Fruit fly (Drosophila melanogaster): ENCODE results near the gene myd.

Gene myd

DNA sequence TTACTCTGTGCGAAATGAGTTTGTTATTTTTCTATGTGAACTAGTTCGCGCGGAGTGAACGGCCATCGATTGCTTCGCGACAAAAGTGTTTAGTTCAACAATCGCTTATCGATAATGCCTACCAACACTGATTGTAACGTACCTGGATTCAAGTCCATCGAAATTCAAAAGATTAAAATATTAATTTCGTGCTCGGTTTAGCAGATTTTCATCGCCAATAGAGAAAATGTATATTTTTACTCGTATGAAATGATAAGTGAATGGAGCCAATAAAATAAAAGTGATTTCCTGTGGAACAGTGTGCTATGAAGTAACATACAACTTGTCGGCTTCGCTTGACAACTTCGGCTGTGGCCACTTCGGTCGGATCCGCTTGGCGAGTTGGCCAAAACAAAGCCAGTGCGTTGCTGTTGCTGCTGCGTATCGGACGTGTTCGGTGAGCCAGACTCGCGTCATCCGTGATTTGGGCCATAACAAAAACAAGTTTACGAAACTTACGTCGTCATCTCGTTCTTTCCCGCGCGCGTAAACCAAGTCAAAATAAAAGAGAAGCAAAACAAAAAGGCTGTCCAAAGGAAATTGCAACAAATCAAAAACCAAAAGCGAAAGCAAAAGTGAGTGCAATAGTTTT, at the start of gene myd, which contains the start of gene CG5555 (continued):
- TF ChIP-seq dpn (GFP tag; optimal IDR thresholded peaks at IDR 0.05) (peak; percentile 40 to 50), sug (tag; optimal IDR thresholded peaks at IDR 0.05) (no peak), Nf-YA (GFP tag; IDR thresholded peaks at IDR 0.05) (no peak), CG18476 (GFP tag; optimal IDR thresholded peaks at IDR 0.05) (no peak), dysf (GFP tag; IDR thresholded peaks at IDR 0.05) (peak; percentile 48; the same call in 2 of the 3 replicates), tgo (GFP tag; IDR thresholded peaks at IDR 0.05) (peak; percentile 35; the same call in 2 of the 3 replicates), Deaf1 (tag; optimal IDR thresholded peaks at IDR 0.05) (peak; percentile 98), CG6654 (GFP tag; optimal IDR thresholded peaks at IDR 0.05) (no peak), CG9437 (GFP tag; optimal IDR thresholded peaks at IDR 0.05) (no peak), CG17361 (GFP tag; IDR thresholded peaks at IDR 0.05) (0 out of 3 replicates have a peak, but pooled peaks have one; percentile 27), kni (GFP tag; optimal IDR thresholded peaks at IDR 0.05) (peak; percentile 3), Hr39 (optimal IDR thresholded peaks at IDR 0.05) (no peak), CG8359 (GFP tag; optimal IDR thresholded peaks at IDR 0.05; ENCODE audit: borderline replicate concordance) (no peak), CG16863 (GFP tag; optimal IDR thresholded peaks at IDR 0.05) (no peak), pzg (GFP tag; optimal IDR thresholded peaks at IDR 0.05) (peak; percentile 60), Hr78 (GFP tag; optimal IDR thresholded peaks at IDR 0.05) (no peak), maf-S (GFP tag; optimal IDR thresholded peaks at IDR 0.05) (peak; percentile 36), dmrt11E (tag; optimal IDR thresholded peaks at IDR 0.05) (no peak), Sry-β (GFP tag; optimal IDR thresholded peaks at IDR 0.05) (no peak), ranshi (GFP tag; IDR thresholded peaks at IDR 0.05) (peak; percentile 30; the same call in 1 of the 2 replicates), Gug (GFP tag; IDR thresholded peaks at IDR 0.05) (no peak), Mad (GFP tag; optimal IDR thresholded peaks at IDR 0.05) (peak; percentile 18), Dbx (GFP tag; IDR thresholded peaks at IDR 0.05) (no peak), NFAT (GFP tag; IDR thresholded peaks at IDR 0.05) (0 out of 2 replicates have a peak, but pooled peaks have one; percentile 48), lmd (GFP tag; IDR thresholded peaks at IDR 0.05) (peak; percentile 37; the same call in 1 of the 2 replicates), Mrtf (GFP tag; IDR thresholded peaks at IDR 0.05) (no peak), ttk (GFP tag; IDR thresholded peaks at IDR 0.05) (no peak), wor (GFP tag; IDR thresholded peaks at IDR 0.05) (no peak), CG32532 (GFP tag; IDR thresholded peaks at IDR 0.05) (peak; percentile 70), CG1602 (GFP tag; optimal IDR thresholded peaks at IDR 0.05) (no peak), Asciz (GFP tag; optimal IDR thresholded peaks at IDR 0.05) (no peak), ara (GFP tag; IDR thresholded peaks at IDR 0.05) (peak; percentile 52; the same call in 1 of the 2 replicates), eyg (GFP tag; optimal IDR thresholded peaks at IDR 0.05) (peak; percentile 45), nau (GFP tag; optimal IDR thresholded peaks at IDR 0.05) (no peak), ci (GFP tag; IDR thresholded peaks at IDR 0.05) (peak; percentile 59; the same call in 1 of the 3 replicates), Ets97D (GFP tag; optimal IDR thresholded peaks at IDR 0.05) (peak; percentile 71), hb (GFP tag; IDR thresholded peaks at IDR 0.05; ENCODE audit: partially characterized antibody) (peak; percentile 77), CG17802 (tag; optimal IDR thresholded peaks at IDR 0.05) (no peak), Oli (tag; optimal IDR thresholded peaks at IDR 0.05) (no peak), Dad (GFP tag; optimal IDR thresholded peaks at IDR 0.05) (peak; percentile 32), gcm (GFP tag; optimal IDR thresholded peaks at IDR 0.05) (peak; percentile 5), CG2875 (GFP tag; optimal IDR thresholded peaks at IDR 0.05) (no peak), CG3281 (GFP tag; optimal IDR thresholded peaks at IDR 0.05) (peak; percentile 18), rib (GFP tag; IDR thresholded peaks at IDR 0.05) (0 out of 2 replicates have a peak, but pooled peaks have one; percentile 60), scrt (GFP tag; optimal IDR thresholded peaks at IDR 0.05) (peak; percentile 30), CG9215 (GFP tag; IDR thresholded peaks at IDR 0.05) (no peak), CG13287 (GFP tag; IDR thresholded peaks at IDR 0.05; ENCODE audit: partially characterized antibody) (peak; percentile 86), ash1 (GFP tag; optimal IDR thresholded peaks at IDR 0.05) (no peak), Bgb (GFP tag; IDR thresholded peaks at IDR 0.05; ENCODE audit: partially characterized antibody) (peak; percentile 77), dan (GFP tag; IDR thresholded peaks at IDR 0.05) (no peak)
